Worm (Caenorhabditis elegans) whole organism, L1 larva: ENCODE results near the gene acl-2.
A peak's percentile ranks its signal among the peaks of the same experiment; 100 is the strongest.

Experiments used
- C16A3.4 ChIP-seq: fragments of 150-350 bp; optimal IDR thresholded peaks from 2 replicates; lab custom pipeline; 2014; ENCODE audit warnings: missing biosample characterization, missing genetic modification characterization
- C34B4.2 ChIP-seq: sonication (generic microtip); optimal IDR thresholded peaks from 2 replicates; lab custom pipeline; 2017; ENCODE audit warnings: mild to moderate bottlenecking, missing genetic modification characterization, missing compliant biosample characterization
- F16B12.6 ChIP-seq: fragments of 150-350 bp; optimal IDR thresholded peaks from 2 replicates; lab custom pipeline; 2014; ENCODE audit warnings: missing biosample characterization, missing genetic modification characterization
- blmp-1 ChIP-seq: fragments of 150-350 bp; optimal IDR thresholded peaks from 2 replicates; lab custom pipeline; 2014; ENCODE audit warnings: missing biosample characterization, missing genetic modification characterization
- ceh-63 ChIP-seq: fragments of 200-800 bp; sonication (Bioruptor generic); optimal IDR thresholded peaks from 2 replicates; lab custom pipeline; 2018; ENCODE audit warnings: mild to moderate bottlenecking, missing genetic modification characterization, missing compliant biosample characterization
- ceh-8 ChIP-seq: fragments of 200-800 bp; sonication (Bioruptor generic); optimal IDR thresholded peaks from 2 replicates; lab custom pipeline; 2018; ENCODE audit warnings: mild to moderate bottlenecking, missing genetic modification characterization, moderate library complexity, missing compliant biosample characterization
- ceh-82 ChIP-seq, 3 experiments: fragments of 150-350 bp in 1 of 3; sonication (generic microtip) in 2 of 3; optimal IDR thresholded peaks; 2 replicates each; lab custom pipeline; 2014 to 2017; ENCODE audit warnings: missing biosample characterization in 3 of 3, missing genetic modification characterization in 3 of 3
- ceh-90 ChIP-seq: sonication (generic microtip); optimal IDR thresholded peaks from 2 replicates; lab custom pipeline; 2016; ENCODE audit warnings: missing genetic modification characterization, missing compliant biosample characterization
- dpl-1 ChIP-seq, 3 experiments: fragments of 150-350 bp in 2 of 3; sonication (generic microtip) in 1 of 3; optimal IDR thresholded peaks; 2 replicates each; lab custom pipeline; 2014 to 2017; ENCODE audit warnings: missing biosample characterization in 3 of 3, missing genetic modification characterization in 3 of 3, missing genetic modification reagents in 3 of 3
- dsc-1 ChIP-seq: sonication (generic microtip); optimal IDR thresholded peaks from 2 replicates; lab custom pipeline; 2016; ENCODE audit warnings: mild to moderate bottlenecking, missing genetic modification characterization, missing compliant biosample characterization
- efl-1 ChIP-seq, 4 experiments: fragments of 150-350 bp; optimal IDR thresholded peaks in 3 of 4; peaks in 1 of 4; 1 replicate in 1 of 4; 2 replicates in 3 of 4; lab custom pipeline; 2014; ENCODE audit warnings: missing biosample characterization in 2 of 4, missing genetic modification characterization in 2 of 4, missing genetic modification reagents in 2 of 4
- efl-3 ChIP-seq: fragments of 200-800 bp; sonication (Bioruptor generic); optimal IDR thresholded peaks from 2 replicates; lab custom pipeline; 2018; ENCODE audit warnings: mild to moderate bottlenecking, missing genetic modification characterization, missing compliant biosample characterization
- egl-13 ChIP-seq: sonication (generic microtip); optimal IDR thresholded peaks from 2 replicates; lab custom pipeline; 2016; ENCODE audit warnings: missing genotype, missing genetic modification reagents, missing genetic modification characterization, missing compliant biosample characterization
- egl-27 ChIP-seq, 2 experiments: fragments of 150-350 bp in 1 of 2; sonication (generic microtip); optimal IDR thresholded peaks; 3 replicates each; lab custom pipeline; 2017 to 2018; ENCODE audit warnings: missing biosample characterization in 2 of 2, missing genetic modification characterization in 2 of 2, missing genetic modification reagents in 2 of 2
- ets-5 ChIP-seq: fragments of 200-800 bp; sonication (Bioruptor generic); IDR thresholded peaks from 2 replicates; pipeline ENCODE4 v1.3.6; 2022; ENCODE audit warnings: missing genetic modification characterization, missing compliant biosample characterization
- fkh-10 ChIP-seq: sonication (generic microtip); optimal IDR thresholded peaks from 2 replicates; lab custom pipeline; 2017; ENCODE audit warnings: missing biosample characterization, missing genetic modification reagents, missing genetic modification characterization
- grh-1 ChIP-seq: fragments of 200-800 bp; sonication (Bioruptor generic); IDR thresholded peaks from 2 replicates; pipeline ENCODE4 v1.3.6; 2022; ENCODE audit warnings: missing genetic modification reagents, missing genetic modification characterization, missing compliant biosample characterization
- hlh-17 ChIP-seq: fragments of 200-800 bp; sonication (Bioruptor generic); optimal IDR thresholded peaks from 2 replicates; lab custom pipeline; 2018; ENCODE audit warnings: missing genetic modification characterization, mild to moderate bottlenecking, missing compliant biosample characterization, moderate library complexity, borderline replicate concordance
- isw-1 ChIP-seq: fragments of 200-800 bp; sonication (Bioruptor generic); IDR thresholded peaks from 2 replicates; pipeline ENCODE4 v1.3.6; 2022; ENCODE audit warnings: missing genetic modification characterization, missing compliant biosample characterization
- jun-1 ChIP-seq: fragments of 150-350 bp; optimal IDR thresholded peaks from 2 replicates; lab custom pipeline; 2014; ENCODE audit warnings: missing biosample characterization, missing genetic modification reagents, missing genetic modification characterization
- lin-13 ChIP-seq: fragments of 150-350 bp; optimal IDR thresholded peaks from 2 replicates; lab custom pipeline; 2014; ENCODE audit warnings: missing biosample characterization, missing genetic modification reagents, missing genetic modification characterization
- lin-14 ChIP-seq: fragments of 200-800 bp; sonication (Bioruptor generic); optimal IDR thresholded peaks from 2 replicates; lab custom pipeline; 2018; ENCODE audit warnings: mild to moderate bottlenecking, missing genetic modification characterization, moderate library complexity, missing compliant biosample characterization
- lin-15B ChIP-seq: fragments of 150-350 bp; sonication (generic microtip); optimal IDR thresholded peaks from 3 replicates; lab custom pipeline; 2014; ENCODE audit warnings: missing biosample characterization, missing genetic modification characterization
- lin-35 ChIP-seq, 2 experiments: fragments of 150-350 bp; optimal IDR thresholded peaks; 2 replicates each; lab custom pipeline; 2014; ENCODE audit warnings: missing biosample characterization in 2 of 2, missing genetic modification characterization in 2 of 2, missing genetic modification reagents in 2 of 2
- lir-3 ChIP-seq: sonication (generic microtip); optimal IDR thresholded peaks from 2 replicates; lab custom pipeline; 2016; ENCODE audit warnings: mild to moderate bottlenecking, missing genetic modification characterization, moderate library complexity, missing compliant biosample characterization; ENCODE audit not compliant: poor library complexity
- lsy-2 ChIP-seq, 2 experiments: fragments of 150-350 bp; optimal IDR thresholded peaks; 2 replicates each; lab custom pipeline; 2014; ENCODE audit warnings: missing biosample characterization in 2 of 2, missing genetic modification characterization in 2 of 2
- mep-1 ChIP-seq: fragments of 150-350 bp; optimal IDR thresholded peaks from 2 replicates; lab custom pipeline; 2014; ENCODE audit warnings: missing biosample characterization, missing genetic modification characterization
- nhr-19 ChIP-seq: fragments of 200-800 bp; sonication (Bioruptor generic); conservative IDR thresholded peaks from 2 replicates; pipeline ENCODE4 v1.3.6; 2022; ENCODE audit warnings: missing genetic modification characterization, missing compliant biosample characterization
- nhr-20 ChIP-seq: sonication (generic microtip); optimal IDR thresholded peaks from 2 replicates; lab custom pipeline; 2016; ENCODE audit warnings: mild to moderate bottlenecking, missing genetic modification characterization, missing compliant biosample characterization
- nhr-28 ChIP-seq: fragments of 150-350 bp; optimal IDR thresholded peaks from 2 replicates; lab custom pipeline; 2014; ENCODE audit warnings: missing biosample characterization, missing genetic modification characterization
- nhr-76 ChIP-seq: sonication (generic microtip); optimal IDR thresholded peaks from 2 replicates; lab custom pipeline; 2017; ENCODE audit warnings: missing biosample characterization, missing genetic modification characterization
- nhr-77 ChIP-seq: fragments of 150-350 bp; optimal IDR thresholded peaks from 2 replicates; lab custom pipeline; 2014; ENCODE audit warnings: missing biosample characterization, missing genetic modification characterization
- nhr-84 ChIP-seq: sonication (generic microtip); optimal IDR thresholded peaks from 2 replicates; lab custom pipeline; 2017; ENCODE audit warnings: missing biosample characterization, missing genetic modification characterization
- nhr-85 ChIP-seq: sonication (generic microtip); peaks from one replicate; lab custom pipeline; 2016; ENCODE audit warnings: missing genetic modification characterization, inconsistent platforms, missing compliant biosample characterization
- nhr-90 ChIP-seq: sonication (generic microtip); optimal IDR thresholded peaks from 2 replicates; lab custom pipeline; 2016; ENCODE audit warnings: mild to moderate bottlenecking, missing genetic modification characterization, missing compliant biosample characterization; ENCODE audit not compliant: poor library complexity
- skn-1 ChIP-seq: fragments of 150-350 bp; optimal IDR thresholded peaks from 2 replicates; lab custom pipeline; 2014; ENCODE audit warnings: missing biosample characterization, missing genetic modification characterization
- snpc-4 ChIP-seq: fragments of 150-350 bp; optimal IDR thresholded peaks from 2 replicates; lab custom pipeline; 2014; ENCODE audit warnings: missing biosample characterization, missing genetic modification characterization
- sptf-1 ChIP-seq: fragments of 150-350 bp; optimal IDR thresholded peaks from 2 replicates; lab custom pipeline; 2014; ENCODE audit warnings: missing biosample characterization, missing genetic modification characterization
- sup-37 ChIP-seq: fragments of 200-800 bp; sonication (Bioruptor generic); optimal IDR thresholded peaks from 2 replicates; lab custom pipeline; 2018; ENCODE audit warnings: mild to moderate bottlenecking, missing genetic modification characterization, missing compliant biosample characterization
- swsn-7 ChIP-seq: sonication (generic microtip); optimal IDR thresholded peaks from 2 replicates; lab custom pipeline; 2016; ENCODE audit warnings: missing genetic modification characterization, missing compliant biosample characterization
- tbx-2 ChIP-seq: sonication (generic microtip); optimal IDR thresholded peaks from 2 replicates; lab custom pipeline; 2016; ENCODE audit warnings: missing genetic modification characterization, missing compliant biosample characterization
- unc-62 ChIP-seq: fragments of 150-350 bp; optimal IDR thresholded peaks from 2 replicates; lab custom pipeline; 2014; ENCODE audit warnings: missing biosample characterization, missing genetic modification reagents, missing genetic modification characterization
- unc-86 ChIP-seq: sonication (generic microtip); optimal IDR thresholded peaks from 2 replicates; lab custom pipeline; 2016; ENCODE audit warnings: missing genetic modification characterization, missing compliant biosample characterization
- vab-15 ChIP-seq: sonication (generic microtip); optimal IDR thresholded peaks from 2 replicates; lab custom pipeline; 2017; ENCODE audit warnings: missing genotype, mild to moderate bottlenecking, missing genetic modification characterization, missing compliant biosample characterization
- zip-4 ChIP-seq: fragments of 200-800 bp; sonication (Bioruptor generic); optimal IDR thresholded peaks from 2 replicates; lab custom pipeline; 2018; ENCODE audit warnings: mild to moderate bottlenecking, missing genetic modification characterization, moderate library complexity, missing compliant biosample characterization
- ztf-11 ChIP-seq, 2 experiments: sonication (generic microtip); optimal IDR thresholded peaks; 2 replicates each; lab custom pipeline; 2016 to 2017; ENCODE audit warnings: missing genetic modification characterization in 2 of 2, missing biosample characterization in 1 of 2, missing compliant biosample characterization in 1 of 2

acl-2 gene

DNA sequence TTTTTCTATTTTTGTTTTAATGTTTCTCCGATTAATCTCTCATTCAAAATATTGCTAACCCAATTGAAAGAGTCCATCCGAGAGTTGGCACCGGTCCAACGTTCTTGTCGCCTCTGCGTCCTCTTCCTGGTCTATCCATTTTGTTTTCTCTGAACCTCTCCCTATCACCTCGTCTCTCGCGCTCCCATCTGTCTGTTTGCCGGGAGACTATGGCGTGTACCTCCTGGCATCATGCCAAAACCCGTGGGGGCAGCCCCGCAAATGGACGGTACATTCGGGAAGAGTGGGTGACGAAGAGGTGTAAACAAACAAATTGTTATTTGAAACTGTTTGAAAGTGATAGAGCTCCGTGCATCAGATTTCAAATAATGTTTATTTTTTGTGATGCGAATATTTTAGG lies 5.4 kb upstream of the acl-2 start, which contains the start of gene T06E8.2 (continued):
- TF ChIP-seq skn-1 (tag; lab: Kevin White, UChicago) (peak; percentile 49), snpc-4 (tag; lab: Kevin White, UChicago) (no peak), C16A3.4 (tag; lab: Kevin White, UChicago) (no peak), ceh-63 (GFP tag; lab: Kevin White, UChicago) (no peak), nhr-20 (tag; lab: Kevin White, UChicago) (peak; percentile 79), nhr-85 (peak; percentile 86), nhr-19 (GFP tag; lab: Robert Waterston, UW) (peak; percentile 58), sptf-1 (no peak), lin-35 (GFP tag; optimal IDR thresholded peaks at IDR 0.05; lab: Kevin White, UChicago) (peak; percentile 32 to 40), hlh-17 (no peak), unc-62 (no peak), egl-27 (tag; optimal IDR thresholded peaks at IDR 0.05; lab: Kevin White, UChicago) (peak in 1 of 2 experiments; percentile 15), lin-13 (GFP tag; lab: Kevin White, UChicago) (peak; percentile 13), sup-37 (no peak), nhr-28 (tag; lab: Kevin White, UChicago) (no peak), egl-13 (no peak), grh-1 (GFP tag; lab: Robert Waterston, UW) (0 out of 2 replicates have a peak, but pooled peaks have one; percentile 34), dsc-1 (tag; lab: Kevin White, UChicago) (peak; percentile 80), vab-15 (no peak), lin-15B (tag; lab: Kevin White, UChicago) (no peak), fkh-10 (GFP tag; lab: Kevin White, UChicago) (no peak), unc-86 (tag; lab: Kevin White, UChicago) (no peak), blmp-1 (tag; lab: Kevin White, UChicago) (peak; percentile 24)

DNA sequence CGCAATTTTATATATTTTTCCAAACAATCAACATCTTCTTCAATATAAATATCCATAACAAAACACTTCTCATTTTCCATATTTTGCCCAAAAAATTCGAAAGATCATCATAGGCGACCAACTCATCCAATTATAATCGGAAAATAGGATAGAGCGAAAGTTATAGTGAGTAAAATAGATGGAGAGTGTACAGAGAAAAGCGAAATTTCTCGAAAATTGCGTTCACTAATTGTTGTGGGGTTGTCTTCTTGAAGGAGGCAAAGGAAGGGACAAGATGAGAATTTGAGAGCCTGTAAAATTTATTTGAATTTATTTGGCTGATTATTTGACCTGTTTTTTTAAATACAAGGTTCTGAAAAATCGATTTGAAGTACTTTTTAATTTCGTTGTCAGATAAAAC lies 4.7 kb upstream of the acl-2 start:
- TF ChIP-seq ceh-8 (GFP tag; lab: Kevin White, UChicago) (peak; percentile 31), efl-3 (GFP tag; lab: Kevin White, UChicago) (no peak), nhr-84 (tag; lab: Kevin White, UChicago) (no peak), lsy-2 (tag; optimal IDR thresholded peaks at IDR 0.05; lab: Kevin White, UChicago) (peak in 1 of 2 experiments; percentile 25), efl-1 (optimal IDR thresholded peaks at IDR 0.05; lab: Kevin White, UChicago) (no peak), efl-1 (GFP tag; optimal IDR thresholded peaks at IDR 0.05 in 1 of 2; lab: Kevin White, UChicago) (peak in 1 of 2 experiments; percentile 89), lin-14 (GFP tag; lab: Kevin White, UChicago) (peak; percentile 52), blmp-1 (tag; lab: Kevin White, UChicago) (peak; percentile 96), swsn-7 (peak; percentile 15), nhr-85 (peak; percentile 61)

DNA sequence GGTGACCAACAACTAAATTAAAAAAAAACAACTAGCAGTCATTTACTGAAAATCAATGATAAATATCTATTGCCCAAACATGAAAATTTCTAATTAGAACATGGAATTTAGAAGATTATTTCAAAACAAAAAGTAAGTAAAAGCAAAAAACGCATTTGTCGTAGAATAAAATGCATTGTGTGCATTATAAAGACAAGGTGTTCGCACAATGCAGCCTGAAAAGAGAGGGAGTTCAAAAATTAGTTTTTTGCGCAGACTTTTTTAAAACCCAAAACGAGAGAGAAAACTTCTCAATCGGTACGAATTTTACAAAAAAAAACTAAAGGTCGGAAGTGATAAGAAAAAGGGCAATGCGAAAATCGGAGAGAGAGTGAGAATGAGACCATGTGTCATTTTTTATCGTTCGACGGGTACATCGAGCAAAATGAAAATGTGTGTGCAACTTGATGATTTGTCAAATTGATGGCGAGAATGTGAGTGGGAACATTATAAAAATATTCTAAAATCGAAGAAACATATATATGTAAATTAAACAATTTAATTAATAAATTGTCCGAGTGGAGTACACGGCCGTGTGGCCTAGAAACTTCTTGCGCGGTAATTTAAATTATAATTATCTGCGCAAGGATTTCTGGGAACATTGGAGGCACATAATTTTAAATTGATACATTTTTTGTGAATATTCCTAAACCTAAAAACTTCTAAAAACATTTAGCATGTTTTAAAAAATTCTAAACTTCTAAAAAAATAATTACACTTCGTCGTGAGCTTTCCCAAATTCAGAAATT lies 686 bp upstream of the acl-2 start:
- TF ChIP-seq hlh-17, result no peak
- no peak for TF ChIP-seq ceh-8 (GFP tag; lab: Kevin White, UChicago)
- peak; percentile 92 for TF ChIP-seq F16B12.6
- TF ChIP-seq lsy-2 (tag; optimal IDR thresholded peaks at IDR 0.05; lab: Kevin White, UChicago), result peak; percentile 23 to 71
- peak; percentile 60 for TF ChIP-seq mep-1 (tag; lab: Kevin White, UChicago)
- no peak for TF ChIP-seq C34B4.2 (tag; lab: Kevin White, UChicago)
- TF ChIP-seq ztf-11 (tag; optimal IDR thresholded peaks at IDR 0.05; lab: Kevin White, UChicago), result no peak
- TF ChIP-seq zip-4, result no peak
- TF ChIP-seq jun-1, result peak; percentile 51
- peak; percentile 91 to 95 (median 93) for TF ChIP-seq dpl-1 (GFP tag; optimal IDR thresholded peaks at IDR 0.05; lab: Kevin White, UChicago)
- TF ChIP-seq ets-5 (GFP tag; lab: Robert Waterston, UW), result no peak
- TF ChIP-seq efl-1 (optimal IDR thresholded peaks at IDR 0.05; lab: Kevin White, UChicago), result peak; percentile 96 to 97
- peak; percentile 94 to 99 for TF ChIP-seq efl-1 (GFP tag; optimal IDR thresholded peaks at IDR 0.05 in 1 of 2; lab: Kevin White, UChicago)
- peak in 2 of 3 experiments; percentile 18 to 21 for TF ChIP-seq ceh-82 (tag; optimal IDR thresholded peaks at IDR 0.05; lab: Kevin White, UChicago)
- TF ChIP-seq isw-1 (GFP tag; lab: Robert Waterston, UW), result peak; percentile 30; the same call in 1 of the 2 replicates
- TF ChIP-seq nhr-76, result no peak
- peak; percentile 21 for TF ChIP-seq dsc-1 (tag; lab: Kevin White, UChicago)
- peak; percentile 58 for TF ChIP-seq nhr-90 (tag; lab: Kevin White, UChicago)
- TF ChIP-seq nhr-77 (tag; lab: Kevin White, UChicago), result peak; percentile 29
- peak; percentile 17 for TF ChIP-seq tbx-2 (tag; lab: Kevin White, UChicago)
- TF ChIP-seq ceh-90 (tag; lab: Kevin White, UChicago), result peak; percentile 60
- peak; percentile 33 for TF ChIP-seq lir-3 (tag; lab: Kevin White, UChicago)
- peak; percentile 13 for TF ChIP-seq skn-1 (tag; lab: Kevin White, UChicago)
- peak; percentile 54 for TF ChIP-seq nhr-19 (GFP tag; lab: Robert Waterston, UW)
